Worm (Caenorhabditis elegans) whole organism, early embryonic: ENCODE data around the gene glb-21.

Experiments
- B0310.2 ChIP-seq: sonication (generic microtip); optimal IDR thresholded peaks from 2 replicates; lab custom pipeline; 2016; ENCODE audit warnings: mild to moderate bottlenecking, missing genetic modification characterization, missing compliant biosample characterization
- aly-1 ChIP-seq: sonication (generic microtip); optimal IDR thresholded peaks from 2 replicates; lab custom pipeline; 2016; ENCODE audit warnings: missing genetic modification characterization, missing compliant biosample characterization
- ama-1 ChIP-seq: fragments of 150-350 bp; optimal IDR thresholded peaks from 2 replicates; lab custom pipeline; 2014
- ceh-13 ChIP-seq: fragments of 200-800 bp; sonication (Bioruptor generic); optimal IDR thresholded peaks from 2 replicates; lab custom pipeline; 2018; ENCODE audit warnings: mild to moderate bottlenecking, missing genetic modification characterization, missing compliant biosample characterization
- ceh-36 ChIP-seq: sonication (generic microtip); optimal IDR thresholded peaks from 2 replicates; lab custom pipeline; 2016; ENCODE audit warnings: missing genetic modification characterization, inconsistent platforms, missing compliant biosample characterization
- ets-7 ChIP-seq: sonication (generic microtip); optimal IDR thresholded peaks from 2 replicates; lab custom pipeline; 2016; ENCODE audit warnings: missing genotype, missing genetic modification characterization, missing compliant biosample characterization
- flt-1 ChIP-seq: fragments of 200-800 bp; sonication (Bioruptor generic); IDR thresholded peaks from 2 replicates; pipeline ENCODE4 v1.3.6; 2022; ENCODE audit warnings: missing genetic modification characterization, missing compliant biosample characterization
- hmg-4 ChIP-seq: fragments of 200-800 bp; sonication (Bioruptor generic); optimal IDR thresholded peaks from 2 replicates; lab custom pipeline; 2018; ENCODE audit warnings: mild to moderate bottlenecking, missing genetic modification characterization, missing compliant biosample characterization
- hnd-1 ChIP-seq: sonication (generic microtip); optimal IDR thresholded peaks from 2 replicates; lab custom pipeline; 2016; ENCODE audit warnings: missing genetic modification characterization, missing compliant biosample characterization
- pes-1 ChIP-seq: fragments of 200-800 bp; sonication (Bioruptor generic); IDR thresholded peaks from 2 replicates; pipeline ENCODE4 v1.3.6; 2022; ENCODE audit warnings: missing genetic modification reagents, missing genetic modification characterization, missing compliant biosample characterization
- sea-1 ChIP-seq: fragments of 200-800 bp; sonication (Bioruptor generic); conservative IDR thresholded peaks from 2 replicates; pipeline ENCODE4 v1.3.6; 2022; ENCODE audit warnings: missing genetic modification characterization, missing compliant biosample characterization
- tbx-11 ChIP-seq: fragments of 200-800 bp; sonication (Bioruptor generic); IDR thresholded peaks from 2 replicates; pipeline ENCODE4 v1.3.6; 2022; ENCODE audit warnings: missing genetic modification characterization, missing compliant biosample characterization
- tbx-37 ChIP-seq: fragments of 200-800 bp; sonication (Bioruptor generic); conservative IDR thresholded peaks from 2 replicates; pipeline ENCODE4 v1.3.6; 2022; ENCODE audit warnings: missing genetic modification reagents, missing genetic modification characterization, missing compliant biosample characterization
- tra-4 ChIP-seq: sonication (generic microtip); optimal IDR thresholded peaks from 2 replicates; lab custom pipeline; 2017; ENCODE audit warnings: missing genetic modification characterization, missing compliant biosample characterization

ce11 chrIV:10664134-10664533 lies 47.5 kb downstream of the glb-21 start, which contains the start of gene K08C7.7:
- TF ChIP-seq hnd-1 (tag; lab: Kevin White, UChicago) (no peak), ama-1 (no peak), ceh-13 (GFP tag; lab: Kevin White, UChicago) (no peak), pes-1 (GFP tag; lab: Robert Waterston, UW) (no peak), B0310.2 (tag; lab: Kevin White, UChicago) (no peak), flt-1 (GFP tag; lab: Robert Waterston, UW) (no peak), sea-1 (GFP tag; lab: Robert Waterston, UW) (no peak), tbx-11 (GFP tag; lab: Robert Waterston, UW) (no peak), tra-4 (no peak), ets-7 (tag; lab: Kevin White, UChicago) (no peak), tbx-37 (no peak), aly-1 (tag; lab: Kevin White, UChicago) (no peak), ceh-36 (tag; lab: Kevin White, UChicago) (no peak), hmg-4 (no peak)
